Worm (Caenorhabditis elegans): ENCODE data around the gene tpan-1.

tpan-1 gene

DNA sequence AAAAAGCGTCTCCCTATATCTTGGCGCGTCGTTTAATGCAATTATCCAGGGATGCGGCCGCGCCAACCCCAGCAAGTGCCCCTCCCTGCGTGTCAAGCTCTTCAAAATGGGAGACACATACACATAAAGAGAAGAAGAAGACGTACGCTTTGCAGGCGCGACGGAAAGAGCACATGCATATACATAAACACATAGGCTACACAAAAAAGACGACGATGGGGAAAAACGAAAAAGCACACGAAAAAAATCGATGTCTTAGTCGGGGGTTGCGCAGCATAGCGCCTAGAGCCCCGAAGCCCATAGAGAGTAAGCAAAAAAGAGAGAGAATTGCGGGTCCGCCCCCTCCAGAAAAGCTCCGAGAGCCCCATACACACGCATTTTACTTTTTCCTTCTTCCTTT lies at the start of gene tpan-1 (continued):
- TF ChIP-seq lir-3 (tag; optimal IDR thresholded peaks at IDR 0.05; ENCODE audit: poor library complexity) (no peak), unc-30 (tag; optimal IDR thresholded peaks at IDR 0.05) (no peak), grh-1 (GFP tag; IDR thresholded peaks at IDR 0.05) (no peak), nhr-237 (tag; optimal IDR thresholded peaks at IDR 0.05) (no peak), irx-1 (tag; optimal IDR thresholded peaks at IDR 0.05) (peak; percentile 42), aly-2 (tag; optimal IDR thresholded peaks at IDR 0.05) (no peak), snpc-4 (tag; optimal IDR thresholded peaks at IDR 0.05) (peak; percentile 34), dsc-1 (tag; optimal IDR thresholded peaks at IDR 0.05) (peak; percentile 19), ceh-90 (tag; optimal IDR thresholded peaks at IDR 0.05) (no peak), mdl-1 (tag; optimal IDR thresholded peaks at IDR 0.05) (peak in 1 of 2 experiments; percentile 38), nhr-19 (GFP tag; conservative IDR thresholded peaks at IDR 0.05) (peak; percentile 36; the same call in 1 of the 2 replicates), unc-62 (GFP tag; optimal IDR thresholded peaks at IDR 0.05) (no peak), isw-1 (GFP tag; IDR thresholded peaks at IDR 0.05) (peak; percentile 40), efl-1 (optimal IDR thresholded peaks at IDR 0.05) (peak; percentile 7 to 9), efl-1 (GFP tag; optimal IDR thresholded peaks at IDR 0.05 in 1 of 2) (peak; percentile 1 to 83), hpl-2 (GFP tag; optimal IDR thresholded peaks at IDR 0.05) (no peak), Y116A8C.19 (tag; optimal IDR thresholded peaks at IDR 0.05; ENCODE audit: borderline replicate concordance) (no peak), nhr-76 (tag; optimal IDR thresholded peaks at IDR 0.05) (no peak), ztf-4 (tag; optimal IDR thresholded peaks at IDR 0.05) (no peak), hlh-17 (GFP tag; optimal IDR thresholded peaks at IDR 0.05; ENCODE audit: borderline replicate concordance) (no peak), lin-15B (tag; optimal IDR thresholded peaks at IDR 0.05) (no peak), C04F5.9 (tag; optimal IDR thresholded peaks at IDR 0.05) (no peak), fkh-8 (tag; optimal IDR thresholded peaks at IDR 0.05) (peak; percentile 83), tbx-2 (tag; optimal IDR thresholded peaks at IDR 0.05) (peak; percentile 76), lin-14 (GFP tag; optimal IDR thresholded peaks at IDR 0.05) (peak; percentile 92), lsy-2 (tag; optimal IDR thresholded peaks at IDR 0.05) (peak in 1 of 2 experiments; percentile 49)

DNA sequence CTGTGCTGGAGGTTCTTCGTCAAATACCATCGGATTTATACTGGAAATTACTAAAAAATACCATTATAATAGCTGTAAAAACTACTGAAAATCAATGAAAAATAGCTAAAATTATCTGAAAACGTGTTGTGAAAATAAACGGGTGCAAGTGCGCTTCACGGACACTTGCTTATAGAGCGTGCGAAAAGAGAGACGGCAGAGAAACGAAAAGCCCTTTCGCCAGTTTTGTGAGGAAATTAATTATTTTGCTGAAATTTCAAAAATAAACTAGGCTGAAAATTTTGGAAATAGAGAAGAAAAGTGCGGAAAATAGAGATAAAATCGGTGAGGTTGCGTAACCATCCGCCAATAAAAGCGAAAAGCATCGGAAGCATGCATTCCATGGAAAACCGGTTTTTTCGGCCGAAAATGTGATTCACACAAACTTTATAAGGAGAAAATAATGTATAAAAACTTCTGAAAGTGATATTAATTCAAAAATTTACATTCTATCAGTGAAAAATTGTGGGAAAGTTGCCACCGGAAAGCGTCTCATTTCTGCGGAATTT lies 44.9 kb upstream of the tpan-1 start, which contains the start of gene dnj-25:
TSS of gene dnj-25 (minus strand) at position 57 of the 548 bp plus-strand sequence.
- TF ChIP-seq egl-27 (tag; optimal IDR thresholded peaks at IDR 0.05) (no peak), C34B4.2 (tag; optimal IDR thresholded peaks at IDR 0.05) (no peak), sox-4 (tag; optimal IDR thresholded peaks at IDR 0.05) (no peak), ztf-11 (tag; optimal IDR thresholded peaks at IDR 0.05) (no peak), rnt-1 (tag; optimal IDR thresholded peaks at IDR 0.05) (no peak), irx-1 (tag; optimal IDR thresholded peaks at IDR 0.05) (no peak), hpl-2 (GFP tag; optimal IDR thresholded peaks at IDR 0.05) (no peak), unc-86 (tag; optimal IDR thresholded peaks at IDR 0.05) (no peak), aha-1 (tag; optimal IDR thresholded peaks at IDR 0.05) (no peak), dpl-1 (GFP tag; optimal IDR thresholded peaks at IDR 0.05) (peak in 1 of 3 experiments; percentile 41), fkh-8 (tag; optimal IDR thresholded peaks at IDR 0.05) (no peak), nhr-77 (tag; optimal IDR thresholded peaks at IDR 0.05) (no peak), pag-3 (tag; optimal IDR thresholded peaks at IDR 0.05; ENCODE audit: borderline replicate concordance, insufficient read depth) (no peak), isw-1 (GFP tag; IDR thresholded peaks at IDR 0.05) (no peak), grh-1 (GFP tag; IDR thresholded peaks at IDR 0.05) (peak; percentile 62), tlp-1 (tag; optimal IDR thresholded peaks at IDR 0.05) (no peak), nhr-47 (tag; optimal IDR thresholded peaks at IDR 0.05) (peak; percentile 10), xbp-1 (tag; optimal IDR thresholded peaks at IDR 0.05) (no peak), unc-30 (tag; optimal IDR thresholded peaks at IDR 0.05) (no peak), efl-3 (GFP tag; optimal IDR thresholded peaks at IDR 0.05) (no peak), nhr-11 (tag; optimal IDR thresholded peaks at IDR 0.05) (no peak), lin-14 (GFP tag; optimal IDR thresholded peaks at IDR 0.05) (peak; percentile 47), nhr-20 (tag; optimal IDR thresholded peaks at IDR 0.05) (peak; percentile 14), lsy-2 (tag; optimal IDR thresholded peaks at IDR 0.05) (peak; percentile 37 to 52), Y116A8C.19 (tag; optimal IDR thresholded peaks at IDR 0.05; ENCODE audit: borderline replicate concordance) (no peak), alr-1 (tag; optimal IDR thresholded peaks at IDR 0.05; ENCODE audit: borderline replicate concordance) (no peak), swsn-7 (tag; optimal IDR thresholded peaks at IDR 0.05) (no peak), unc-62 (GFP tag; optimal IDR thresholded peaks at IDR 0.05) (no peak), dsc-1 (tag; optimal IDR thresholded peaks at IDR 0.05) (no peak), nhr-71 (tag; optimal IDR thresholded peaks at IDR 0.05) (peak; percentile 35), ces-1 (GFP tag; optimal IDR thresholded peaks at IDR 0.05) (no peak), pqm-1 (tag; optimal IDR thresholded peaks at IDR 0.05) (no peak), jun-1 (tag; optimal IDR thresholded peaks at IDR 0.05) (no peak), C16A3.4 (tag; optimal IDR thresholded peaks at IDR 0.05) (peak; percentile 7), vab-15 (tag; optimal IDR thresholded peaks at IDR 0.05) (no peak)

Data from whole organism, L1 larva.